Worm (Caenorhabditis elegans) whole organism, L4 larva: ENCODE data around the gene lipl-7.

ENCODE experiments used
- daf-8 ChIP-seq: fragments of 200-800 bp; sonication (Bioruptor generic); IDR thresholded peaks from 2 replicates; pipeline ENCODE4 v1.3.6; 2022; ENCODE audit warnings: missing genetic modification characterization, missing compliant biosample characterization
- dmd-9 ChIP-seq: fragments of 200-800 bp; sonication (Bioruptor generic); IDR thresholded peaks from 2 replicates; pipeline ENCODE4 v1.3.6; 2022; ENCODE audit warnings: missing genetic modification reagents, missing genetic modification characterization, missing compliant biosample characterization
- dpl-1 ChIP-seq: fragments of 150-350 bp; optimal IDR thresholded peaks from 2 replicates; lab custom pipeline; 2014; ENCODE audit warnings: missing biosample characterization, missing genetic modification reagents, missing genetic modification characterization
- egl-27 ChIP-seq: sonication (generic microtip); optimal IDR thresholded peaks from 3 replicates; lab custom pipeline; 2017; ENCODE audit warnings: missing biosample characterization, missing genetic modification reagents, missing genetic modification characterization
- lir-3 ChIP-seq: sonication (generic microtip); optimal IDR thresholded peaks from 2 replicates; lab custom pipeline; 2016; ENCODE audit warnings: mild to moderate bottlenecking, missing genetic modification characterization, missing compliant biosample characterization
- mdl-1 ChIP-seq, 2 experiments: fragments of 150-350 bp in 1 of 2; sonication (generic microtip) in 1 of 2; optimal IDR thresholded peaks; 2 replicates each; lab custom pipeline; 2014 to 2017; ENCODE audit warnings: missing biosample characterization in 2 of 2, missing genetic modification characterization in 2 of 2
- nhr-237 ChIP-seq: sonication (generic microtip); optimal IDR thresholded peaks from 2 replicates; lab custom pipeline; 2017; ENCODE audit warnings: missing biosample characterization, missing genetic modification characterization
- rbr-2 ChIP-seq: sonication (generic microtip); optimal IDR thresholded peaks from 2 replicates; lab custom pipeline; 2016; ENCODE audit warnings: missing genotype, missing genetic modification characterization, missing compliant biosample characterization

ce11 chrIV:10284194-10284910, 42.7 kb upstream of the lipl-7 start, which contains the start of gene rad-51:
- TF ChIP-seq daf-8 = no peak
- no peak for TF ChIP-seq dmd-9 (GFP tag; lab: Robert Waterston, UW)
- TF ChIP-seq egl-27 (tag; lab: Kevin White, UChicago) = no peak
- no peak for TF ChIP-seq nhr-237
- peak; percentile 67 for TF ChIP-seq rbr-2 (tag; lab: Kevin White, UChicago)
- peak in 1 of 2 experiments; percentile 64 for TF ChIP-seq mdl-1 (tag; optimal IDR thresholded peaks at IDR 0.05; lab: Kevin White, UChicago)
- TF ChIP-seq lir-3 = no peak
- peak; percentile 83 for TF ChIP-seq dpl-1
